Worm (Caenorhabditis elegans) whole organism, L4/young adult: ENCODE results near the gene mfsd-6.

ENCODE experiments used
- W03F9.2 ChIP-seq: fragments of 150-350 bp; optimal IDR thresholded peaks from 2 replicates; lab custom pipeline; 2014; ENCODE audit warnings: missing biosample characterization, missing genetic modification characterization
- dao-5 ChIP-seq: sonication (generic microtip); optimal IDR thresholded peaks from 2 replicates; lab custom pipeline; 2016; ENCODE audit warnings: missing genotype, missing genetic modification characterization, moderate library complexity, missing compliant biosample characterization

ce11 chrIII:7609168-7609567 is 30.0 kb upstream of the mfsd-6 start, which contains the start of gene nsph-4.3:
- no peak for TF ChIP-seq W03F9.2 (tag; lab: Kevin White, UChicago)
- TF ChIP-seq dao-5 (tag; lab: Kevin White, UChicago): no peak
